Fruit fly (Drosophila melanogaster): ENCODE measurements around the gene CG31301.

The CG31301 gene

DNA sequence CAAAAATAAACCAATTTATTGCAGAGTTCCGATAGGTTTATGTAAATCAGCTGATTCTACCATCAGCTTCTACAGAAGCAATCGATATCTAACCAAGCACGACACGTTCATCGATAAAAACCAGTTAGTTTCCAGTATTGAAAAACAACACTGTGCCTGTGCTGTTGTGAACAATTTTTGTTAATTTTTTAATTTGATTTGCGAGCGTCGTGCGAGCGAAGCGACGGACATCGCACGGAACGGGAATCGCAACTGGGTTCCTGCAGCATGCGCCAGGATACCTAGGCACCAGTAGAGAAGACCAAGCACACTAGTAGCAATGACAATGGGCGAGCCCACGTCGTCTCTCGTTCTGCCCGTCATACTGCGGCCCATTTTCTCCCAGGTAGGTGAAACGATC lies 25.8 kb downstream of the CG31301 start, which contains the start of the genes Ccm3 and CG6136 (continued):
- TF ChIP-seq hkb (optimal IDR thresholded peaks at IDR 0.05): no peak
- TF ChIP-seq hkb (GFP tag; IDR thresholded peaks at IDR 0.05): 0 out of 2 replicates have a peak, but pooled peaks have one; percentile 41
- TF ChIP-seq gsb (GFP tag; IDR thresholded peaks at IDR 0.05): 0 out of 2 replicates have a peak, but pooled peaks have one; percentile 30
- peak; percentile 37 for TF ChIP-seq pho (GFP tag; optimal IDR thresholded peaks at IDR 0.05)
- no peak for TF ChIP-seq tll (GFP tag; optimal IDR thresholded peaks at IDR 0.05)
- TF ChIP-seq ham (GFP tag; IDR thresholded peaks at IDR 0.05): no peak
- TF ChIP-seq stc (GFP tag; IDR thresholded peaks at IDR 0.05): no peak
- TF ChIP-seq CG17186 (GFP tag; optimal IDR thresholded peaks at IDR 0.05): peak; percentile 52
- TF ChIP-seq CG11093 (GFP tag; IDR thresholded peaks at IDR 0.05): no peak
- no peak for TF ChIP-seq CG8281 (tag; optimal IDR thresholded peaks at IDR 0.05)
- TF ChIP-seq CG16813 (GFP tag; IDR thresholded peaks at IDR 0.05; ENCODE audit: partially characterized antibody): peak; percentile 88
- peak; percentile 70 for TF ChIP-seq CG34376 (GFP tag; optimal IDR thresholded peaks at IDR 0.05)
- TF ChIP-seq HLHmδ (GFP tag; optimal IDR thresholded peaks at IDR 0.05): no peak
- TF ChIP-seq jing (GFP tag; optimal IDR thresholded peaks at IDR 0.05): no peak
- TF ChIP-seq CG8359 (GFP tag; optimal IDR thresholded peaks at IDR 0.05; ENCODE audit: borderline replicate concordance): no peak
- no peak for TF ChIP-seq Gsc (GFP tag; IDR thresholded peaks at IDR 0.05)
- TF ChIP-seq CG17328 (GFP tag; IDR thresholded peaks at IDR 0.05): peak; percentile 46
- TF ChIP-seq ash1 (GFP tag; optimal IDR thresholded peaks at IDR 0.05): no peak
- peak; percentile 89 for TF ChIP-seq BEAF-32 (GFP tag; optimal IDR thresholded peaks at IDR 0.05)
- peak; percentile 35 for TF ChIP-seq her (GFP tag; optimal IDR thresholded peaks at IDR 0.05)
- peak; percentile 36 for TF ChIP-seq Dip3 (GFP tag; optimal IDR thresholded peaks at IDR 0.05)
- no peak for TF ChIP-seq CG12769 (tag; optimal IDR thresholded peaks at IDR 0.05)
- TF ChIP-seq CG17612 (GFP tag; IDR thresholded peaks at IDR 0.05): no peak
- TF ChIP-seq Neu2 (GFP tag; optimal IDR thresholded peaks at IDR 0.05; ENCODE audit: borderline replicate concordance): peak; percentile 23
- TF ChIP-seq Sox100B (GFP tag; optimal IDR thresholded peaks at IDR 0.05): no peak
- TF ChIP-seq ara (GFP tag; IDR thresholded peaks at IDR 0.05): peak; percentile 15; the same call in 1 of the 2 replicates
- TF ChIP-seq wek (GFP tag; optimal IDR thresholded peaks at IDR 0.05): no peak
- TF ChIP-seq da (GFP tag; optimal IDR thresholded peaks at IDR 0.05): no peak
- TF ChIP-seq E2f2 (GFP tag; IDR thresholded peaks at IDR 0.05): peak; percentile 66
- peak; percentile 44 for TF ChIP-seq Sin3A (optimal IDR thresholded peaks at IDR 0.05)
- no peak for TF ChIP-seq Chrac-16 (GFP tag; optimal IDR thresholded peaks at IDR 0.05)
- no peak for TF ChIP-seq CG7357 (GFP tag; IDR thresholded peaks at IDR 0.05)
- peak; percentile 77 for TF ChIP-seq CG2129 (GFP tag; IDR thresholded peaks at IDR 0.05; ENCODE audit: partially characterized antibody)
- peak; percentile 27 for TF ChIP-seq gcm (GFP tag; optimal IDR thresholded peaks at IDR 0.05)
- peak; percentile 36 for TF ChIP-seq vfl (GFP tag; optimal IDR thresholded peaks at IDR 0.05)
- peak; percentile 88 for TF ChIP-seq nerfin-2 (GFP tag; IDR thresholded peaks at IDR 0.05; ENCODE audit: partially characterized antibody)
- no peak for TF ChIP-seq CG13775 (GFP tag; optimal IDR thresholded peaks at IDR 0.05)
- TF ChIP-seq chn (GFP tag; optimal IDR thresholded peaks at IDR 0.05): peak; percentile 17
- TF ChIP-seq sim (GFP tag; IDR thresholded peaks at IDR 0.05): no peak
- TF ChIP-seq peb (GFP tag; IDR thresholded peaks at IDR 0.05): no peak
- no peak for TF ChIP-seq gt (GFP tag; IDR thresholded peaks at IDR 0.05)
- peak; percentile 17; the same call in 1 of the 3 replicates for TF ChIP-seq row (GFP tag; IDR thresholded peaks at IDR 0.05)
- TF ChIP-seq Rfx (GFP tag; IDR thresholded peaks at IDR 0.05): peak; percentile 86
- no peak for TF ChIP-seq NK7.1 (GFP tag; optimal IDR thresholded peaks at IDR 0.05)
- TF ChIP-seq CG7963 (GFP tag; IDR thresholded peaks at IDR 0.05; ENCODE audit: partially characterized antibody): peak; percentile 83
- peak; percentile 45 for TF ChIP-seq CG13894 (tag; optimal IDR thresholded peaks at IDR 0.05)
- peak; percentile 10 for TF ChIP-seq dmrt11E (tag; optimal IDR thresholded peaks at IDR 0.05)
- no peak for TF ChIP-seq CG16863 (GFP tag; optimal IDR thresholded peaks at IDR 0.05)
- TF ChIP-seq CG7987 (GFP tag; optimal IDR thresholded peaks at IDR 0.05): peak; percentile 33
- no peak for TF ChIP-seq CG31224 (GFP tag; IDR thresholded peaks at IDR 0.05)
- no peak for TF ChIP-seq Tbp (GFP tag; optimal IDR thresholded peaks at IDR 0.05)
- no peak for TF ChIP-seq org-1 (GFP tag; optimal IDR thresholded peaks at IDR 0.05)
